Worm (Caenorhabditis elegans) whole organism, L4/young adult: ENCODE measurements around the gene F18C5.9.

Experiments
- W03F9.2 ChIP-seq: fragments of 150-350 bp; optimal IDR thresholded peaks from 2 replicates; lab custom pipeline; 2014; ENCODE audit warnings: missing biosample characterization, missing genetic modification characterization
- dao-5 ChIP-seq: sonication (generic microtip); optimal IDR thresholded peaks from 2 replicates; lab custom pipeline; 2016; ENCODE audit warnings: missing genotype, missing genetic modification characterization, moderate library complexity, missing compliant biosample characterization
- him-1 ChIP-seq: sonication (generic microtip); optimal IDR thresholded peaks from 2 replicates; lab custom pipeline; 2016; ENCODE audit warnings: missing genotype, missing genetic modification reagents, missing genetic modification characterization, missing compliant biosample characterization

ce11 chrII:6535957-6536424 lies 30.9 kb upstream of the F18C5.9 start, which contains the start of gene utp-20:
- TF ChIP-seq dao-5 (tag; lab: Kevin White, UChicago) (no peak), W03F9.2 (tag; lab: Kevin White, UChicago) (peak; percentile 62), him-1 (tag; lab: Kevin White, UChicago) (no peak)
